Fruit fly (Drosophila melanogaster): ENCODE results near the gene moi.

The moi gene

dm6 chr3R:18255281-18255680, at the start of gene moi, which contains the start of the genes Ada2a, Polr2D and Tgs1 (continued):
- TF ChIP-seq Opbp (GFP tag; IDR thresholded peaks at IDR 0.05; ENCODE audit: partially characterized antibody) = peak; percentile 87
- no peak for TF ChIP-seq cato (GFP tag; optimal IDR thresholded peaks at IDR 0.05; ENCODE audit: borderline replicate concordance)
- peak; percentile 83 for TF ChIP-seq CG6791 (GFP tag; IDR thresholded peaks at IDR 0.05; ENCODE audit: partially characterized antibody)
- 0 out of 2 replicates have a peak, but pooled peaks have one; percentile 33 for TF ChIP-seq CG3847 (GFP tag; IDR thresholded peaks at IDR 0.05)
- peak; percentile 92 for TF ChIP-seq Sry-δ (GFP tag; optimal IDR thresholded peaks at IDR 0.05)
- peak; percentile 66 for TF ChIP-seq CG2116 (GFP tag; optimal IDR thresholded peaks at IDR 0.05)
- no peak for TF ChIP-seq tup (GFP tag; optimal IDR thresholded peaks at IDR 0.05)
- no peak for TF ChIP-seq CG10654 (GFP tag; optimal IDR thresholded peaks at IDR 0.05)
- TF ChIP-seq p53 (GFP tag; optimal IDR thresholded peaks at IDR 0.05) = no peak
- TF ChIP-seq sd (tag; optimal IDR thresholded peaks at IDR 0.05) = peak; percentile 40
- peak; percentile 2 for TF ChIP-seq her (GFP tag; optimal IDR thresholded peaks at IDR 0.05)
- TF ChIP-seq CG13287 (GFP tag; IDR thresholded peaks at IDR 0.05; ENCODE audit: partially characterized antibody) = peak; percentile 86
- TF ChIP-seq inv (GFP tag; IDR thresholded peaks at IDR 0.05; ENCODE audit: partially characterized antibody) = peak; percentile 66
- no peak for TF ChIP-seq zfh1 (GFP tag; IDR thresholded peaks at IDR 0.05)
- TF ChIP-seq Doc3 (GFP tag; IDR thresholded peaks at IDR 0.05; ENCODE audit: partially characterized antibody) = peak; percentile 76
- peak; percentile 56 for TF ChIP-seq Sin3A (optimal IDR thresholded peaks at IDR 0.05)
- peak; percentile 96 for TF ChIP-seq MBD-R2 (GFP tag; IDR thresholded peaks at IDR 0.05)
- TF ChIP-seq CG15514 (GFP tag; optimal IDR thresholded peaks at IDR 0.05) = peak; percentile 48
- peak; percentile 84 for TF ChIP-seq amos (GFP tag; IDR thresholded peaks at IDR 0.05; ENCODE audit: partially characterized antibody)
- TF ChIP-seq CG14710 (tag; optimal IDR thresholded peaks at IDR 0.05) = peak; percentile 15
- TF ChIP-seq fd3F (GFP tag; optimal IDR thresholded peaks at IDR 0.05) = no peak
- TF ChIP-seq bbx (GFP tag; IDR thresholded peaks at IDR 0.05; ENCODE audit: partially characterized antibody) = peak; percentile 82
- no peak for TF ChIP-seq CG4820 (GFP tag; optimal IDR thresholded peaks at IDR 0.05)
- peak; percentile 44 for TF ChIP-seq YL-1 (GFP tag; optimal IDR thresholded peaks at IDR 0.05)
- TF ChIP-seq CG4617 (GFP tag; optimal IDR thresholded peaks at IDR 0.05; ENCODE audit: borderline replicate concordance) = peak; percentile 92
- TF ChIP-seq phol (tag; optimal IDR thresholded peaks at IDR 0.05) = peak; percentile 56
- TF ChIP-seq Dp (GFP tag; optimal IDR thresholded peaks at IDR 0.05) = peak; percentile 67
- peak; percentile 18 for TF ChIP-seq sens (GFP tag)
- TF ChIP-seq tna (GFP tag; IDR thresholded peaks at IDR 0.05; ENCODE audit: partially characterized antibody) = peak; percentile 47; the same call in 1 of the 2 replicates
- TF ChIP-seq lbe (GFP tag; optimal IDR thresholded peaks at IDR 0.05) = no peak
- TF ChIP-seq row (GFP tag; IDR thresholded peaks at IDR 0.05) = no peak
- peak; percentile 5 for TF ChIP-seq Nf-YC (tag; optimal IDR thresholded peaks at IDR 0.05)
- peak; percentile 78 for TF ChIP-seq Dll (GFP tag; IDR thresholded peaks at IDR 0.05; ENCODE audit: partially characterized antibody)
- TF ChIP-seq crp (GFP tag; optimal IDR thresholded peaks at IDR 0.05) = no peak
- TF ChIP-seq MESR4 (GFP tag; optimal IDR thresholded peaks at IDR 0.05) = peak; percentile 78
- peak; percentile 47 for TF ChIP-seq hkb (optimal IDR thresholded peaks at IDR 0.05)
- TF ChIP-seq hkb (GFP tag; IDR thresholded peaks at IDR 0.05) = no peak
- TF ChIP-seq sna (GFP tag; IDR thresholded peaks at IDR 0.05; ENCODE audit: partially characterized antibody) = peak; percentile 64
- peak; percentile 64 for TF ChIP-seq CG15479 (GFP tag; optimal IDR thresholded peaks at IDR 0.05)
- no peak for TF ChIP-seq wdn (GFP tag; IDR thresholded peaks at IDR 0.05)
- TF ChIP-seq CG34422 (GFP tag; IDR thresholded peaks at IDR 0.05) = peak; percentile 73; the same call in 1 of the 3 replicates
- TF ChIP-seq CG14860 (GFP tag; IDR thresholded peaks at IDR 0.05; ENCODE audit: partially characterized antibody) = peak; percentile 67
- peak; percentile 23 for TF ChIP-seq Ets97D (GFP tag; optimal IDR thresholded peaks at IDR 0.05)
- no peak for TF ChIP-seq D (optimal IDR thresholded peaks at IDR 0.05)
- TF ChIP-seq D (GFP tag; optimal IDR thresholded peaks at IDR 0.05) = no peak
- TF ChIP-seq CG7963 (GFP tag; IDR thresholded peaks at IDR 0.05; ENCODE audit: partially characterized antibody) = peak; percentile 46; the same call in 2 of the 3 replicates
- peak; percentile 35 for TF ChIP-seq Myb (GFP tag; optimal IDR thresholded peaks at IDR 0.05)
- TF ChIP-seq HmgZ (tag; optimal IDR thresholded peaks at IDR 0.05) = peak; percentile 15
- TF ChIP-seq pzg (GFP tag; optimal IDR thresholded peaks at IDR 0.05) = peak; percentile 72

Measured in whole organism, embryonic.